Worm (Caenorhabditis elegans): ENCODE data around the gene C32D5.11.

DNA sequence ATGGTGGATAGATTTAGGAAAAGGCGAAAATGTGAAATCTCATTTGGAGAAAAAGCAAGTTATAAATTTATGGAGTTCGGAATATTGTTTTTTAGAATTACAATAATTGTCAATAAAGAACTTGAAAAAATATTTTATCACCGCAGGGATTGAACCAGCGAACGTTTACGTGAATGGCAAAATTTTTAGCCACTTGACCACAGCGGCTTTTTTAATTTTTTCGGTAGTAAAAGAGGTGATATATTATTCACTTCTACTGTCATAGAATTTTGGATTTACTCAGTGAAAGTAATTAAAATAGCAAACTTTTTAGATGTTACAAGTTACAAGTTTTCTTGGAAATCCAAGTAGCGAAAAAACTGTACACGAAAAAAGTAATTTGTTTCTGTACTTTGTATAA, 3.0 kb upstream of the C32D5.11 start:
- TF ChIP-seq ama-1 (optimal IDR thresholded peaks at IDR 0.05) (no peak), jun-1 (tag; optimal IDR thresholded peaks at IDR 0.05) (no peak), skn-1 (tag; optimal IDR thresholded peaks at IDR 0.05) (no peak), ceh-82 (tag; optimal IDR thresholded peaks at IDR 0.05) (no peak), ztf-11 (tag; optimal IDR thresholded peaks at IDR 0.05) (no peak)
